Fruit fly (Drosophila melanogaster) whole organism, embryonic: ENCODE measurements around the gene crq.

Experiments
- Ada2b ChIP-seq: fragments of 200-800 bp; sonication (Bioruptor generic); IDR thresholded peaks from 2 replicates; pipeline ENCODE4 v1.3.6; 2022; ENCODE audit warnings: missing biosample characterization, missing genetic modification characterization
- CG12942 ChIP-seq: fragments of 200-800 bp; sonication (Bioruptor generic); optimal IDR thresholded peaks from 3 replicates; lab custom pipeline; 2016; ENCODE audit warnings: missing biosample characterization, missing genetic modification characterization
- CG17361 ChIP-seq: fragments of 200-800 bp; sonication (Bioruptor generic); IDR thresholded peaks from 3 replicates; pipeline ENCODE4 v1.3.6; 2022; ENCODE audit warnings: missing biosample characterization, missing genetic modification characterization
- CG33557 ChIP-seq: fragments of 200-800 bp; sonication (Bioruptor generic); optimal IDR thresholded peaks from 2 replicates; lab custom pipeline; 2019; ENCODE audit warnings: missing biosample characterization, mild to moderate bottlenecking, missing genetic modification characterization, moderate library complexity
- CG3726 ChIP-seq: fragments of 200-800 bp; sonication (Bioruptor generic); IDR thresholded peaks from 3 replicates; pipeline ENCODE4, ENCODE4 v1.3.6; 2022; ENCODE audit warnings: missing biosample characterization, missing genetic modification characterization
- CG3838 ChIP-seq: fragments of 200-800 bp; sonication (Bioruptor generic); optimal IDR thresholded peaks from 3 replicates; lab custom pipeline; 2016; ENCODE audit warnings: missing biosample characterization, missing genetic modification characterization
- CG4282 ChIP-seq: fragments of 200-800 bp; sonication (Bioruptor generic); optimal IDR thresholded peaks from 2 replicates; lab custom pipeline; 2016; ENCODE audit warnings: missing biosample characterization, missing genetic modification characterization
- CG7786 ChIP-seq: fragments of 200-800 bp; sonication (Bioruptor generic); optimal IDR thresholded peaks from 2 replicates; lab custom pipeline; 2016; ENCODE audit warnings: missing biosample characterization, missing genetic modification characterization
- CG9215 ChIP-seq: fragments of 200-800 bp; sonication (Bioruptor generic); IDR thresholded peaks from 2 replicates; pipeline ENCODE4 v1.3.6; 2022; ENCODE audit warnings: missing biosample characterization, missing genetic modification characterization
- CG9817 ChIP-seq: fragments of 200-800 bp; sonication (Bioruptor generic); optimal IDR thresholded peaks from 2 replicates; lab custom pipeline; 2018; ENCODE audit warnings: missing biosample characterization, mild to moderate bottlenecking, missing genetic modification characterization, moderate library complexity
- CrebB ChIP-seq: fragments of 200-800 bp; sonication (Bioruptor generic); optimal IDR thresholded peaks from 3 replicates; lab custom pipeline; 2018; ENCODE audit warnings: missing biosample characterization, mild to moderate bottlenecking, missing genetic modification characterization
- Deaf1 ChIP-seq: fragments of 200-800 bp; optimal IDR thresholded peaks from 3 replicates; lab custom pipeline; 2019; ENCODE audit warnings: missing biosample characterization, mild to moderate bottlenecking, missing genetic modification characterization, moderate library complexity
- E2f1 ChIP-seq: fragments of 200-800 bp; sonication (Bioruptor generic); IDR thresholded peaks from 2 replicates; pipeline ENCODE4 v1.3.6; 2022; ENCODE audit warnings: missing biosample characterization, missing genetic modification characterization
- H2.0 ChIP-seq: fragments of 200-800 bp; sonication (Bioruptor generic); IDR thresholded peaks from 2 replicates; pipeline ENCODE4 v1.3.6; 2022; ENCODE audit warnings: missing biosample characterization, missing genetic modification characterization
- Hand ChIP-seq: fragments of 200-800 bp; sonication (Bioruptor generic); optimal IDR thresholded peaks from 2 replicates; lab custom pipeline; 2017; ENCODE audit warnings: mild to moderate bottlenecking, missing biosample characterization, missing genetic modification reagents, missing genetic modification characterization
- Hr78 ChIP-seq, 2 experiments: fragments of 200-800 bp in 1 of 2; fragments of >200 bp in 1 of 2; sonication (Bioruptor generic) in 1 of 2; optimal IDR thresholded peaks; 2 replicates each; lab custom pipeline; 2017 to 2019; ENCODE audit warnings: missing biosample characterization in 2 of 2, missing genetic modification characterization in 2 of 2, mild to moderate bottlenecking in 1 of 2, moderate library complexity in 1 of 2
- Meics ChIP-seq: fragments of 200-800 bp; sonication (Bioruptor generic); optimal IDR thresholded peaks from 2 replicates; lab custom pipeline; 2017; ENCODE audit warnings: missing biosample characterization, mild to moderate bottlenecking, missing genetic modification characterization
- Mes4 ChIP-seq: fragments of 200-800 bp; sonication (Bioruptor generic); optimal IDR thresholded peaks from 2 replicates; lab custom pipeline; 2016; ENCODE audit warnings: missing biosample characterization, missing genetic modification characterization
- Sox100B ChIP-seq: fragments of 200-800 bp; sonication (Bioruptor generic); optimal IDR thresholded peaks from 3 replicates; lab custom pipeline; 2018; ENCODE audit warnings: missing biosample characterization, mild to moderate bottlenecking, missing genetic modification characterization
- Spps ChIP-seq: fragments of 200-800 bp; sonication (Bioruptor generic); optimal IDR thresholded peaks from 2 replicates; lab custom pipeline; 2018; ENCODE audit warnings: missing biosample characterization, mild to moderate bottlenecking, missing genetic modification characterization
- Stat92E ChIP-seq, 3 experiments: fragments of >200 bp in 2 of 3; fragments of 200-800 bp in 1 of 3; sonication (Bioruptor generic) in 1 of 3; optimal IDR thresholded peaks; 2 replicates each; lab custom pipeline; 2017 to 2019; ENCODE audit warnings: missing biosample characterization in 3 of 3, missing genetic modification characterization in 3 of 3, mild to moderate bottlenecking in 1 of 3, moderate library complexity in 1 of 3
- al ChIP-seq: fragments of 200-800 bp; sonication (Bioruptor generic); IDR thresholded peaks from 2 replicates; pipeline ENCODE4 v1.3.6; 2022; ENCODE audit warnings: missing biosample characterization, missing genetic modification characterization
- bab2 ChIP-seq: fragments of 200-800 bp; sonication (Bioruptor generic); optimal IDR thresholded peaks from 2 replicates; lab custom pipeline; 2016; ENCODE audit warnings: missing biosample characterization, missing genetic modification characterization
- bbx ChIP-seq: fragments of 200-800 bp; sonication (Bioruptor generic); IDR thresholded peaks from 2 replicates; pipeline ENCODE4 v1.3.6; 2022; ENCODE audit warnings: missing biosample characterization, missing genetic modification characterization; ENCODE audit not compliant: partially characterized antibody
- cas ChIP-seq: fragments of 200-800 bp; sonication (Bioruptor generic); IDR thresholded peaks from 2 replicates; pipeline ENCODE4 v1.3.6; 2022; ENCODE audit warnings: missing biosample characterization, missing genetic modification characterization
- cg ChIP-seq: fragments of 200-800 bp; sonication (Bioruptor generic); optimal IDR thresholded peaks from 3 replicates; lab custom pipeline; 2019; ENCODE audit warnings: missing biosample characterization, mild to moderate bottlenecking, missing genetic modification characterization, moderate library complexity
- chm ChIP-seq: fragments of 200-800 bp; sonication (Bioruptor generic); IDR thresholded peaks from 2 replicates; pipeline ENCODE4 v1.3.6; 2022; ENCODE audit warnings: missing biosample characterization, missing genetic modification characterization
- crol ChIP-seq: fragments of 200-800 bp; sonication (Bioruptor generic); IDR thresholded peaks from 2 replicates; pipeline ENCODE4 v1.3.6; 2022; ENCODE audit warnings: missing biosample characterization, missing genetic modification characterization
- dati ChIP-seq: fragments of 200-800 bp; sonication (Bioruptor generic); IDR thresholded peaks from 2 replicates; pipeline ENCODE4 v1.3.6; 2022; ENCODE audit warnings: missing biosample characterization, missing genetic modification characterization
- dmrt11E ChIP-seq: fragments of 200-800 bp; sonication (Bioruptor generic); optimal IDR thresholded peaks from 3 replicates; lab custom pipeline; 2018; ENCODE audit warnings: missing biosample characterization, mild to moderate bottlenecking, missing genetic modification characterization, moderate library complexity
- dmrt99B ChIP-seq: fragments of 200-800 bp; sonication (Bioruptor generic); optimal IDR thresholded peaks from 2 replicates; lab custom pipeline; 2018; ENCODE audit warnings: missing biosample characterization, mild to moderate bottlenecking, missing genetic modification characterization, moderate library complexity
- esg ChIP-seq: fragments of 200-800 bp; sonication (Bioruptor generic); conservative IDR thresholded peaks from 2 replicates; pipeline ENCODE4 v1.3.6; 2022; ENCODE audit warnings: missing biosample characterization, missing genetic modification characterization
- ftz-f1 ChIP-seq: fragments of 200-800 bp; sonication (Bioruptor generic); optimal IDR thresholded peaks from 2 replicates; lab custom pipeline; 2016; ENCODE audit warnings: missing biosample characterization, missing genetic modification characterization
- gro ChIP-seq: fragments of 200-800 bp; sonication (Bioruptor generic); optimal IDR thresholded peaks from 2 replicates; lab custom pipeline; 2016; ENCODE audit warnings: missing biosample characterization, missing genetic modification characterization
- inv ChIP-seq: fragments of 200-800 bp; sonication (Bioruptor generic); IDR thresholded peaks from 2 replicates; pipeline ENCODE4 v1.3.6; 2022; ENCODE audit warnings: missing biosample characterization, missing genetic modification characterization; ENCODE audit not compliant: partially characterized antibody
- kni ChIP-seq: fragments of 200-800 bp; sonication (Bioruptor generic); optimal IDR thresholded peaks from 3 replicates; lab custom pipeline; 2017; ENCODE audit warnings: mild to moderate bottlenecking, missing biosample characterization, missing genetic modification reagents, missing genetic modification characterization
- maf-S ChIP-seq: fragments of 200-800 bp; sonication (Bioruptor generic); optimal IDR thresholded peaks from 2 replicates; lab custom pipeline; 2016; ENCODE audit warnings: missing biosample characterization, missing genetic modification characterization
- nerfin-1 ChIP-seq: fragments of 200-800 bp; sonication (Bioruptor generic); optimal IDR thresholded peaks from 3 replicates; lab custom pipeline; 2019; ENCODE audit warnings: missing biosample characterization, mild to moderate bottlenecking, missing genetic modification characterization, moderate library complexity
- otp ChIP-seq: fragments of 200-800 bp; sonication (Bioruptor generic); IDR thresholded peaks from 3 replicates; pipeline ENCODE4, ENCODE4 v1.3.6; 2022; ENCODE audit warnings: missing biosample characterization, missing genetic modification characterization
- pros ChIP-seq: fragments of 200-800 bp; sonication (Bioruptor generic); optimal IDR thresholded peaks from 3 replicates; lab custom pipeline; 2019; ENCODE audit warnings: missing biosample characterization, mild to moderate bottlenecking, missing genetic modification characterization, moderate library complexity
- psq ChIP-seq: fragments of 200-800 bp; sonication (Bioruptor generic); optimal IDR thresholded peaks from 2 replicates; lab custom pipeline; 2017; ENCODE audit warnings: missing biosample characterization, missing genetic modification characterization
- pum ChIP-seq: fragments of 200-800 bp; sonication (Bioruptor generic); optimal IDR thresholded peaks from 2 replicates; lab custom pipeline; 2016; ENCODE audit warnings: missing biosample characterization, missing genetic modification characterization
- sens ChIP-seq: fragments of 200-800 bp; sonication (Bioruptor generic); peaks from one replicate; lab custom pipeline; 2016; ENCODE audit warnings: missing biosample characterization, missing genetic modification characterization
- slp2 ChIP-seq: fragments of 200-800 bp; sonication (Bioruptor generic); optimal IDR thresholded peaks from 2 replicates; lab custom pipeline; 2016; ENCODE audit warnings: missing biosample characterization, missing genetic modification characterization
- sna ChIP-seq: fragments of 200-800 bp; sonication (Bioruptor generic); IDR thresholded peaks from 2 replicates; pipeline ENCODE4 v1.3.6; 2022; ENCODE audit warnings: missing biosample characterization, missing genetic modification characterization; ENCODE audit not compliant: partially characterized antibody
- tap ChIP-seq: fragments of 200-800 bp; optimal IDR thresholded peaks from 3 replicates; lab custom pipeline; 2019; ENCODE audit warnings: missing biosample characterization, mild to moderate bottlenecking, missing genetic modification characterization, moderate library complexity
- tgo ChIP-seq: fragments of 200-800 bp; sonication (Bioruptor generic); IDR thresholded peaks from 3 replicates; pipeline ENCODE4 v1.3.6; 2022; ENCODE audit warnings: missing biosample characterization, missing genetic modification characterization
- tup ChIP-seq: fragments of 200-800 bp; sonication (Bioruptor generic); optimal IDR thresholded peaks from 2 replicates; lab custom pipeline; 2016; ENCODE audit warnings: missing biosample characterization, mild to moderate bottlenecking, missing genetic modification characterization, moderate library complexity
- vfl ChIP-seq: fragments of 200-800 bp; sonication (Bioruptor generic); optimal IDR thresholded peaks from 2 replicates; lab custom pipeline; 2016; ENCODE audit warnings: missing biosample characterization, missing genetic modification characterization
- zf30C ChIP-seq: fragments of 200-800 bp; sonication (Bioruptor generic); optimal IDR thresholded peaks from 3 replicates; lab custom pipeline; 2018; ENCODE audit warnings: missing biosample characterization, mild to moderate bottlenecking, missing genetic modification characterization

The crq gene

dm6 chr2L:421119-421821 is 31.6 kb downstream of the crq start, which contains the start of the genes CG11885 and CG13692 (continued):
- no peak for TF ChIP-seq E2f1
- TF ChIP-seq bab2 (GFP tag; lab: Kevin White, UChicago), result no peak
- TF ChIP-seq CG3726 (GFP tag; lab: Robert Waterston, UW), result no peak
- TF ChIP-seq chm (GFP tag; lab: Robert Waterston, UW), result peak; percentile 22; the same call in 1 of the 2 replicates
- no peak for TF ChIP-seq CG33557 (GFP tag; lab: Kevin White, UChicago)
- no peak for TF ChIP-seq CG4282
- TF ChIP-seq Stat92E (GFP tag; optimal IDR thresholded peaks at IDR 0.05; lab: Kevin White, UChicago), result peak in 1 of 3 experiments; percentile 4
- no peak for TF ChIP-seq cg (GFP tag; lab: Kevin White, UChicago)
- TF ChIP-seq psq (GFP tag; lab: Kevin White, UChicago), result no peak
- no peak for TF ChIP-seq cas (GFP tag; lab: Robert Waterston, UW)
- peak; percentile 56 for TF ChIP-seq gro (GFP tag; lab: Kevin White, UChicago)
- peak; percentile 51 for TF ChIP-seq kni (GFP tag; lab: Kevin White, UChicago)
- TF ChIP-seq esg (GFP tag; lab: Robert Waterston, UW), result no peak
- TF ChIP-seq vfl (GFP tag; lab: Kevin White, UChicago), result peak; percentile 43
- peak; percentile 4 for TF ChIP-seq pum (GFP tag; lab: Kevin White, UChicago)
- no peak for TF ChIP-seq dati (GFP tag; lab: Robert Waterston, UW)
- no peak for TF ChIP-seq pros (GFP tag; lab: Kevin White, UChicago)
- no peak for TF ChIP-seq Mes4 (GFP tag; lab: Kevin White, UChicago)
- peak; percentile 24 for TF ChIP-seq nerfin-1
- TF ChIP-seq al (GFP tag; lab: Robert Waterston, UW), result peak; percentile 8; the same call in 1 of the 2 replicates
- TF ChIP-seq sens, result peak; percentile 95
- TF ChIP-seq CG7786, result no peak
- TF ChIP-seq zf30C (GFP tag; lab: Kevin White, UChicago), result peak; percentile 18
- no peak for TF ChIP-seq crol (GFP tag; lab: Robert Waterston, UW)
- no peak for TF ChIP-seq Sox100B
- TF ChIP-seq otp (GFP tag; lab: Robert Waterston, UW), result 0 out of 3 replicates have a peak, but pooled peaks have one; percentile 6
- no peak for TF ChIP-seq dmrt11E (tag; lab: Kevin White, UChicago)
- no peak for TF ChIP-seq maf-S
- TF ChIP-seq tgo (GFP tag; lab: Robert Waterston, UW), result no peak
- no peak for TF ChIP-seq H2.0 (GFP tag; lab: Robert Waterston, UW)
- TF ChIP-seq Meics, result peak; percentile 40
- peak; percentile 99 for TF ChIP-seq sna (GFP tag; lab: Robert Waterston, UW)
- TF ChIP-seq tap (tag; lab: Kevin White, UChicago), result peak; percentile 45
- no peak for TF ChIP-seq CG3838
- TF ChIP-seq CG17361 (GFP tag; lab: Robert Waterston, UW), result peak; percentile 35; the same call in 1 of the 3 replicates
- no peak for TF ChIP-seq Spps (tag; lab: Kevin White, UChicago)
- no peak for TF ChIP-seq Ada2b (GFP tag; lab: Robert Waterston, UW)
- peak; percentile 11 for TF ChIP-seq dmrt99B (tag; lab: Kevin White, UChicago)
- TF ChIP-seq CG12942 (GFP tag; lab: Kevin White, UChicago), result peak; percentile 19
- TF ChIP-seq Hand (GFP tag; lab: Kevin White, UChicago), result no peak
- TF ChIP-seq CG9817 (tag; lab: Kevin White, UChicago), result peak; percentile 58
- peak; percentile 73 for TF ChIP-seq CrebB (tag; lab: Kevin White, UChicago)
- TF ChIP-seq slp2 (GFP tag; lab: Kevin White, UChicago), result no peak
- TF ChIP-seq inv (GFP tag; lab: Robert Waterston, UW), result peak; percentile 95
- no peak for TF ChIP-seq CG9215
- TF ChIP-seq ftz-f1 (GFP tag; lab: Kevin White, UChicago), result peak; percentile 58
- peak; percentile 99 for TF ChIP-seq bbx
- TF ChIP-seq tup (GFP tag; lab: Kevin White, UChicago), result no peak
- no peak for TF ChIP-seq Hr78 (GFP tag; optimal IDR thresholded peaks at IDR 0.05; lab: Kevin White, UChicago)
- peak; percentile 65 for TF ChIP-seq Deaf1 (tag; lab: Kevin White, UChicago)
